Worm (Caenorhabditis elegans) whole organism, L4 larva: Measurements from ENCODE around the gene srd-47.

Source experiments
- D1046.2 ChIP-seq: fragments of 200-800 bp; sonication (Bioruptor generic); IDR thresholded peaks from 2 replicates; pipeline ENCODE4 v1.3.6; 2022; ENCODE audit warnings: missing genetic modification characterization, missing compliant biosample characterization
- F26F4.8 ChIP-seq: fragments of 200-800 bp; sonication (Bioruptor generic); conservative IDR thresholded peaks from 2 replicates; pipeline ENCODE4 v1.3.6; 2022; ENCODE audit warnings: missing genetic modification characterization, missing compliant biosample characterization
- F44E2.7 ChIP-seq: fragments of 200-800 bp; sonication (Bioruptor generic); IDR thresholded peaks from 2 replicates; pipeline ENCODE4 v2.1.2; 2022; ENCODE audit warnings: missing genetic modification characterization, missing compliant biosample characterization
- T26A8.4 ChIP-seq: fragments of 200-800 bp; sonication (Bioruptor generic); IDR thresholded peaks from 2 replicates; pipeline ENCODE4 v1.3.6; 2022; ENCODE audit warnings: missing genetic modification characterization, missing compliant biosample characterization
- Y105C5A.15 ChIP-seq: fragments of 200-800 bp; sonication (Bioruptor generic); IDR thresholded peaks from 2 replicates; pipeline ENCODE4 v1.3.6; 2022; ENCODE audit warnings: missing genetic modification characterization, missing compliant biosample characterization
- Y48G9A.11 ChIP-seq: fragments of 200-800 bp; sonication (Bioruptor generic); IDR thresholded peaks from 2 replicates; pipeline ENCODE4 v1.3.6; 2022; ENCODE audit warnings: missing genetic modification reagents, missing genetic modification characterization, missing compliant biosample characterization
- ceh-28 ChIP-seq: fragments of 150-350 bp; optimal IDR thresholded peaks from 2 replicates; lab custom pipeline; 2014; ENCODE audit warnings: missing biosample characterization, missing genetic modification reagents, missing genetic modification characterization
- ceh-44 ChIP-seq: fragments of 200-800 bp; sonication (Bioruptor generic); IDR thresholded peaks from 2 replicates; pipeline ENCODE4 v1.3.6; 2022; ENCODE audit warnings: missing genetic modification reagents, missing genetic modification characterization, missing compliant biosample characterization
- ceh-62 ChIP-seq: sonication (generic microtip); optimal IDR thresholded peaks from 2 replicates; lab custom pipeline; 2017; ENCODE audit warnings: missing biosample characterization, missing genetic modification characterization
- ceh-82 ChIP-seq: sonication (generic microtip); optimal IDR thresholded peaks from 2 replicates; lab custom pipeline; 2017; ENCODE audit warnings: missing biosample characterization, missing genetic modification characterization
- ces-1 ChIP-seq: fragments of 150-350 bp; sonication (generic microtip); optimal IDR thresholded peaks from 4 replicates; lab custom pipeline; 2014; ENCODE audit warnings: missing biosample characterization, missing genetic modification reagents, missing genetic modification characterization
- ctbp-1 ChIP-seq: fragments of 200-800 bp; sonication (Bioruptor generic); IDR thresholded peaks from 2 replicates; pipeline ENCODE4 v1.3.6; 2022; ENCODE audit warnings: missing genetic modification reagents, missing genetic modification characterization, missing compliant biosample characterization
- daf-16 ChIP-seq, 3 experiments: sonication (generic microtip); optimal IDR thresholded peaks; 2 replicates each; lab custom pipeline; 2016 to 2017; ENCODE audit warnings: missing genetic modification characterization in 3 of 3, missing genetic modification reagents in 3 of 3, mild to moderate bottlenecking in 2 of 3, missing compliant biosample characterization in 2 of 3, missing biosample characterization in 1 of 3, moderate library complexity in 1 of 3
- dmd-9 ChIP-seq: fragments of 200-800 bp; sonication (Bioruptor generic); IDR thresholded peaks from 2 replicates; pipeline ENCODE4 v1.3.6; 2022; ENCODE audit warnings: missing genetic modification reagents, missing genetic modification characterization, missing compliant biosample characterization
- dpl-1 ChIP-seq: fragments of 150-350 bp; optimal IDR thresholded peaks from 2 replicates; lab custom pipeline; 2014; ENCODE audit warnings: missing biosample characterization, missing genetic modification reagents, missing genetic modification characterization
- dve-1 ChIP-seq: sonication (generic microtip); optimal IDR thresholded peaks from 2 replicates; lab custom pipeline; 2017; ENCODE audit warnings: antibody characterized with exemption, mild to moderate bottlenecking, missing genetic modification characterization, missing compliant biosample characterization; ENCODE audit not compliant: insufficient read depth
- fkh-10 ChIP-seq: fragments of 150-350 bp; optimal IDR thresholded peaks from 2 replicates; lab custom pipeline; 2014; ENCODE audit warnings: missing biosample characterization, missing genetic modification reagents, missing genetic modification characterization
- fos-1 ChIP-seq: fragments of 150-350 bp; optimal IDR thresholded peaks from 2 replicates; lab custom pipeline; 2014; ENCODE audit warnings: missing biosample characterization, missing genetic modification characterization
- hlh-11 ChIP-seq: fragments of 200-800 bp; sonication (Bioruptor generic); optimal IDR thresholded peaks from 2 replicates; lab custom pipeline; 2018; ENCODE audit warnings: mild to moderate bottlenecking, missing genetic modification characterization, missing compliant biosample characterization
- lim-7 ChIP-seq: fragments of 200-800 bp; sonication (Bioruptor generic); IDR thresholded peaks from 2 replicates; pipeline ENCODE4 v1.3.6; 2022; ENCODE audit warnings: missing genetic modification characterization, missing compliant biosample characterization
- lin-1 ChIP-seq: fragments of 200-800 bp; sonication (Bioruptor generic); IDR thresholded peaks from 2 replicates; pipeline ENCODE4 v1.3.6; 2022; ENCODE audit warnings: missing genetic modification reagents, missing genetic modification characterization, missing compliant biosample characterization
- lin-13 ChIP-seq: fragments of 150-350 bp; optimal IDR thresholded peaks from 2 replicates; lab custom pipeline; 2014; ENCODE audit warnings: missing biosample characterization, missing genetic modification reagents, missing genetic modification characterization
- lin-15B ChIP-seq: fragments of 150-350 bp; sonication (generic microtip); optimal IDR thresholded peaks from 3 replicates; lab custom pipeline; 2014; ENCODE audit warnings: missing biosample characterization, missing genetic modification characterization
- lin-38 ChIP-seq: fragments of 200-800 bp; sonication (Bioruptor generic); IDR thresholded peaks from 2 replicates; pipeline ENCODE4 v1.3.6; 2022; ENCODE audit warnings: missing genetic modification reagents, missing genetic modification characterization, missing compliant biosample characterization
- mxl-3 ChIP-seq: fragments of 200-800 bp; sonication (Bioruptor generic); optimal IDR thresholded peaks from 2 replicates; lab custom pipeline; 2018; ENCODE audit warnings: mild to moderate bottlenecking, missing genetic modification characterization, missing compliant biosample characterization
- nhr-237 ChIP-seq: sonication (generic microtip); optimal IDR thresholded peaks from 2 replicates; lab custom pipeline; 2017; ENCODE audit warnings: missing biosample characterization, missing genetic modification characterization
- nhr-28 ChIP-seq: fragments of 150-350 bp; optimal IDR thresholded peaks from 2 replicates; lab custom pipeline; 2014; ENCODE audit warnings: missing biosample characterization, missing genetic modification characterization
- nhr-41 ChIP-seq: fragments of 200-800 bp; sonication (Bioruptor generic); IDR thresholded peaks from 2 replicates; pipeline ENCODE4 v1.3.6; 2022; ENCODE audit warnings: missing genetic modification reagents, missing genetic modification characterization, missing compliant biosample characterization
- nhr-42 ChIP-seq: fragments of 200-800 bp; sonication (Bioruptor generic); IDR thresholded peaks from 2 replicates; pipeline ENCODE4 v1.3.6; 2022; ENCODE audit warnings: missing genetic modification characterization, missing compliant biosample characterization
- nhr-77 ChIP-seq: fragments of 150-350 bp; optimal IDR thresholded peaks from 2 replicates; lab custom pipeline; 2014; ENCODE audit warnings: missing biosample characterization, missing genetic modification characterization
- pqm-1 ChIP-seq: sonication (generic microtip); optimal IDR thresholded peaks from 2 replicates; lab custom pipeline; 2017; ENCODE audit warnings: missing biosample characterization, missing genetic modification characterization
- spr-1 ChIP-seq: sonication (generic microtip); optimal IDR thresholded peaks from 2 replicates; lab custom pipeline; 2016; ENCODE audit warnings: mild to moderate bottlenecking, missing genetic modification characterization, missing compliant biosample characterization
- tra-1 ChIP-seq: fragments of 200-800 bp; sonication (Bioruptor generic); IDR thresholded peaks from 2 replicates; pipeline ENCODE4 v1.3.6; 2022; ENCODE audit warnings: missing genetic modification reagents, missing genetic modification characterization, missing compliant biosample characterization
- unc-62 ChIP-seq, 3 experiments: fragments of 150-350 bp in 1 of 3; sonication (generic microtip); optimal IDR thresholded peaks in 2 of 3; peaks in 1 of 3; 1 replicate in 1 of 3; 2 replicates in 2 of 3; lab custom pipeline; 2014 to 2017; ENCODE audit warnings: missing biosample characterization in 3 of 3, missing genetic modification characterization in 3 of 3, missing genetic modification reagents in 3 of 3, missing genotype in 1 of 3
- zip-2 ChIP-seq: fragments of 150-350 bp; optimal IDR thresholded peaks from 2 replicates; lab custom pipeline; 2014; ENCODE audit warnings: missing biosample characterization, missing genetic modification characterization

srd-47 gene

DNA sequence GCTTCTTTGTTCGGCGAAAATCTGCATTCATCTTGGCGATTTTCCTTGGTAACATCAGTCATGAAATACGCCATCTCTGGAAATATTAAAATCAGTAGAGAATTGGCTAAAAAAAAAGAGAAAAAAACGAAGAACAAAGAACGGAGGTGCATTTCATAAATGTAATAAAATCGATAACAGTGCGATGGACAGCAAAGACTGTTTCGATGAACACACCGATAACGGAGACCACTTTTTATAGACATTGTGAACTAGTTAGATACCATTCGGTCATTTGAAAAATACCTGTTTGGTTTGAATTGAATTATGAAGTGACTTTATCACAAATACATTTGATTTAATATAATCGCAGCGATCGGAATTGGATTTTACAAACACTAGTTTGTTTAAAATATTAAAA is 19.4 kb downstream of the srd-47 start, which contains the start of gene F42F12.4 (continued):
- TF ChIP-seq lin-13 (GFP tag; lab: Kevin White, UChicago) (no peak), nhr-28 (peak; percentile 51), nhr-42 (GFP tag; lab: Robert Waterston, UW) (no peak), ces-1 (GFP tag; lab: Kevin White, UChicago) (no peak), ceh-28 (tag; lab: Kevin White, UChicago) (peak; percentile 7)
- TF ChIP-seq, all 104 proteins: peak for 8

DNA sequence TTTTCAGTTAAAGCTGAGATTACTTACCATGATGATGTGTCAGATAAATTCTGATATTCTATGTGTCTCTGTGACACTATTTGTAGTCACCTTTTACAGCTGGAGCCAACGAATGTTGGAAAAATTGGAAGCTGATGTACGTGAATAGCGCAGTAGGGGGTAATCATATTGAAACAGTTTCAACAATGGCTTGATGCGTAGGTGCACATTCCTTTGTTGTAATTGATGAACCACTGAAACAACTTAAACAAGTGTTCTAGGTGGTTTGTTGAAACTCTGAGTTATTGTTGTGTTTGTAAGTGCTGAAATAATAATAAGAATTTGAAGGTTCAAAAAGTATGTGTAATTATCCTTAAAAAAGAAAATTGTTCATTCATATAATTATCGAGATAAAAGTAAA is 23.1 kb downstream of the srd-47 start, which contains the start of gene nspc-12:
Gene nspc-12 (minus strand): TSS at position 101 of the 400 bp plus-strand sequence.
- TF ChIP-seq mxl-3 (GFP tag; lab: Kevin White, UChicago) (no peak), daf-16 (GFP tag; optimal IDR thresholded peaks at IDR 0.05; lab: Kevin White, UChicago) (no peak), daf-16 (tag; optimal IDR thresholded peaks at IDR 0.05; lab: Kevin White, UChicago) (no peak), nhr-41 (no peak), dve-1 (tag; lab: Kevin White, UChicago) (no peak), D1046.2 (GFP tag; lab: Robert Waterston, UW) (no peak)

DNA sequence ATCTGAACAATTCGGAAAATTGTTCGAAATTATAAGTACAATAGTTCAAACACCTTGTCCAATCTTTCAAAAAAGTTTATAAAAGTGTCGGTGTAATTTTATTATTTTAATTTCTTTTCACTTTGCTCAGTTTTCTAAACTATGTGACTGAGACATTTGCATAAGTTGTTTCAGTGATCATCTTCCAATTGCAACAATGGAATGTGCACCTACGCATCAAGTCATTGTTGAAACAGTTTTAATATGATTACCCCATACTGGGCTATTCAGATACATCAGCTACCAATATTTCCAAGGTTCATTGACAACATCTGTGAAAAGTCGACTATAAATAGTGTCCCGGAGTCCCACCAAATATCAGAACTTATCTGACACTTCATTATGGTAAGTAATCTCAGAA is 23.7 kb downstream of the srd-47 start, which contains the start of gene nspc-13:
Gene nspc-13 (plus strand): TSS at position 301 of the 400 bp plus-strand sequence.
- TF ChIP-seq pqm-1 (tag; lab: Kevin White, UChicago) = no peak
- TF ChIP-seq unc-62 (GFP tag; optimal IDR thresholded peaks at IDR 0.05 in 1 of 2; lab: Kevin White, UChicago) = peak in 1 of 2 experiments; percentile 12
- TF ChIP-seq unc-62 (tag; optimal IDR thresholded peaks at IDR 0.05; lab: Kevin White, UChicago) = no peak

DNA sequence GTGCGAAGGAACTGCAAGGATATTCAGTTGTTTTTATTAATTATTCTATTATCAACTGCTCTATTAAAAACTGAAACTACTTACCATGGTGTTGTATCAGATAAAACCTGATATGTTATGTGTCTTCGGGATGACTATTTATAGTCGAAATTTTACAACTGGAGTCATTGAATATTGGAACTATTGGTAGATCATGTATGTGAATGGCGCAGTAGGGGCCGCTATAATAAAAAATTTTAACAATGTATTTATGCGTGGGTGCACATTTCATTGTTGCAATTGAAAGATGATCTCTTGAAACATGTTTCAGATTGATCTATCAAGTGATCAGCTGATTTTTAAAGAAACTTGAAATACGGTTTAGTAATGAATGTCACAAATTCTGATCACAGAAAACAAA is 25.5 kb downstream of the srd-47 start, which contains the start of gene nspc-14:
Gene nspc-14 (minus strand): TSS at position 101 of the 400 bp plus-strand sequence.
- TF ChIP-seq F44E2.7 (GFP tag; lab: Robert Waterston, UW) = no peak
- TF ChIP-seq zip-2 (tag; lab: Kevin White, UChicago) = no peak
- no peak for TF ChIP-seq lim-7 (GFP tag; lab: Robert Waterston, UW)
- no peak for TF ChIP-seq F26F4.8 (GFP tag; lab: Robert Waterston, UW)
- no peak for TF ChIP-seq T26A8.4 (GFP tag; lab: Robert Waterston, UW)
- no peak for TF ChIP-seq nhr-237 (tag; lab: Kevin White, UChicago)
- TF ChIP-seq pqm-1 (tag; lab: Kevin White, UChicago) = no peak
- TF ChIP-seq dpl-1 = no peak
- TF ChIP-seq lin-38 (GFP tag; lab: Robert Waterston, UW) = no peak
- no peak for TF ChIP-seq fos-1 (tag; lab: Kevin White, UChicago)
- TF ChIP-seq dmd-9 (GFP tag; lab: Robert Waterston, UW) = no peak
- no peak for TF ChIP-seq hlh-11 (tag; lab: Kevin White, UChicago)
- no peak for TF ChIP-seq ctbp-1 (GFP tag; lab: Robert Waterston, UW)
- TF ChIP-seq lin-15B (tag; lab: Kevin White, UChicago) = no peak
- TF ChIP-seq ceh-62 (tag; lab: Kevin White, UChicago) = no peak
- TF ChIP-seq spr-1 (tag; lab: Kevin White, UChicago) = no peak
- no peak for TF ChIP-seq nhr-77 (tag; lab: Kevin White, UChicago)
- TF ChIP-seq, all 104 proteins: peak for 0

DNA sequence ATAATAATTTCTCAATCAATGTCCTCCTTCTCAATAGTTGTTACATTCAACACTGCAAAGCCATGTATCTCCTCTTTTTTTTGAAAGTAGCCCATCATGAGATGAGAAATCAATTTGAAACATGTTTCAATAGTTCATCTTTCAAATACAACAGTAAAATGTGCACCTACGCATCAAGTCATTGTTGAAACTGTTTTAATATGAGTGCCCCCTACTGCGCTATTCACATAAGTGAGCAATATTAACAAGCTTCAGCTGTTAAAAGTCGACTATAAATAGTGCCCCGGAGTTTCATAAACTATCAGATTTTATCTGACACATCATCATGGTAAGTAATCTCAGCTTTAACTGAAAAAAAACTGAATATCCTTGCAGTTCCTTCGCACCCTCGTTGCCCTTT is 27.0 kb downstream of the srd-47 start, which contains the start of the genes nspc-15 and F19H6.6:
Gene nspc-15 (plus strand): TSS at position 301 of the 400 bp plus-strand sequence.
Gene F19H6.6 (plus strand): TSS at position 384 of the 400 bp plus-strand sequence.
- TF ChIP-seq ctbp-1 (GFP tag; lab: Robert Waterston, UW) (no peak), fkh-10 (no peak), ceh-44 (GFP tag; lab: Robert Waterston, UW) (no peak), tra-1 (GFP tag; lab: Robert Waterston, UW) (no peak), ceh-82 (tag; lab: Kevin White, UChicago) (no peak), zip-2 (tag; lab: Kevin White, UChicago) (no peak), lin-1 (GFP tag; lab: Robert Waterston, UW) (no peak), Y105C5A.15 (GFP tag; lab: Robert Waterston, UW) (no peak), T26A8.4 (GFP tag; lab: Robert Waterston, UW) (no peak), Y48G9A.11 (GFP tag; lab: Robert Waterston, UW) (no peak), daf-16 (GFP tag; optimal IDR thresholded peaks at IDR 0.05; lab: Kevin White, UChicago) (no peak), daf-16 (tag; optimal IDR thresholded peaks at IDR 0.05; lab: Kevin White, UChicago) (no peak)
